Worm (Caenorhabditis elegans) whole organism, late embryonic: ENCODE results near the gene npax-1.

Source experiments
- C38D4.7 ChIP-seq: fragments of 200-800 bp; sonication (Bioruptor generic); optimal IDR thresholded peaks from 2 replicates; lab custom pipeline; 2018; ENCODE audit warnings: mild to moderate bottlenecking, missing genetic modification characterization, moderate library complexity, missing compliant biosample characterization
- F13H6.1 ChIP-seq: sonication (generic microtip); optimal IDR thresholded peaks from 2 replicates; lab custom pipeline; 2016; ENCODE audit warnings: missing genetic modification characterization, missing compliant biosample characterization
- K02D7.2 ChIP-seq: sonication (generic microtip); optimal IDR thresholded peaks from 2 replicates; lab custom pipeline; 2017; ENCODE audit warnings: mild to moderate bottlenecking, missing genetic modification characterization, missing compliant biosample characterization
- T23F11.4 ChIP-seq: fragments of 200-800 bp; sonication (Bioruptor generic); optimal IDR thresholded peaks from 2 replicates; lab custom pipeline; 2018; ENCODE audit warnings: mild to moderate bottlenecking, missing genetic modification characterization, missing compliant biosample characterization
- Y22D7AL.16 ChIP-seq: sonication (generic microtip); optimal IDR thresholded peaks from 2 replicates; lab custom pipeline; 2016; ENCODE audit warnings: missing genetic modification characterization, missing compliant biosample characterization
- ama-1 ChIP-seq: fragments of 150-350 bp; optimal IDR thresholded peaks from 2 replicates; lab custom pipeline; 2014
- ceh-14 ChIP-seq: sonication (generic microtip); optimal IDR thresholded peaks from 2 replicates; lab custom pipeline; 2016; ENCODE audit warnings: missing genotype, missing genetic modification characterization, missing compliant biosample characterization
- ceh-19 ChIP-seq: fragments of 200-800 bp; sonication (Bioruptor generic); optimal IDR thresholded peaks from 2 replicates; lab custom pipeline; 2018; ENCODE audit warnings: mild to moderate bottlenecking, missing genetic modification characterization, missing compliant biosample characterization
- ceh-24 ChIP-seq: sonication (generic microtip); optimal IDR thresholded peaks from 2 replicates; lab custom pipeline; 2016; ENCODE audit warnings: mild to moderate bottlenecking, missing genetic modification characterization, missing compliant biosample characterization
- ceh-30 ChIP-seq: fragments of 150-350 bp; optimal IDR thresholded peaks from 2 replicates; lab custom pipeline; 2014; ENCODE audit warnings: missing biosample characterization, missing genetic modification characterization
- ceh-34 ChIP-seq: sonication (generic microtip); optimal IDR thresholded peaks from 2 replicates; lab custom pipeline; 2016; ENCODE audit warnings: mild to moderate bottlenecking, missing genetic modification characterization, missing compliant biosample characterization
- ceh-6 ChIP-seq: fragments of 200-800 bp; sonication (Bioruptor generic); optimal IDR thresholded peaks from 2 replicates; lab custom pipeline; 2018; ENCODE audit warnings: mild to moderate bottlenecking, missing genetic modification characterization, missing compliant biosample characterization
- ceh-9 ChIP-seq: sonication (generic microtip); optimal IDR thresholded peaks from 2 replicates; lab custom pipeline; 2016; ENCODE audit warnings: mild to moderate bottlenecking, missing genetic modification characterization, inconsistent platforms, missing compliant biosample characterization
- che-1 ChIP-seq: sonication (generic microtip); optimal IDR thresholded peaks from 2 replicates; lab custom pipeline; 2016; ENCODE audit warnings: mild to moderate bottlenecking, missing genetic modification characterization, missing compliant biosample characterization
- elt-2 ChIP-seq: sonication (generic microtip); optimal IDR thresholded peaks from 2 replicates; lab custom pipeline; 2016; ENCODE audit warnings: missing genetic modification reagents, missing genetic modification characterization, missing compliant biosample characterization
- elt-4 ChIP-seq: sonication (generic microtip); optimal IDR thresholded peaks from 2 replicates; lab custom pipeline; 2016; ENCODE audit warnings: missing genetic modification characterization, missing compliant biosample characterization
- eyg-1 ChIP-seq: sonication (generic microtip); optimal IDR thresholded peaks from 2 replicates; lab custom pipeline; 2016; ENCODE audit warnings: missing genotype, missing genetic modification characterization, missing compliant biosample characterization
- fax-1 ChIP-seq: sonication (generic microtip); optimal IDR thresholded peaks from 2 replicates; lab custom pipeline; 2016; ENCODE audit warnings: missing genotype, missing genetic modification characterization, missing compliant biosample characterization
- hlh-13 ChIP-seq: fragments of 200-800 bp; sonication (Bioruptor generic); optimal IDR thresholded peaks from 2 replicates; lab custom pipeline; 2018; ENCODE audit warnings: mild to moderate bottlenecking, missing genetic modification characterization, missing compliant biosample characterization
- hlh-30 ChIP-seq: sonication (generic microtip); optimal IDR thresholded peaks from 2 replicates; lab custom pipeline; 2017; ENCODE audit warnings: antibody characterized with exemption, missing genetic modification characterization, missing compliant biosample characterization; ENCODE audit not compliant: insufficient read depth
- lim-6 ChIP-seq: sonication (generic microtip); optimal IDR thresholded peaks from 2 replicates; lab custom pipeline; 2016; ENCODE audit warnings: missing genetic modification characterization, missing compliant biosample characterization
- madf-2 ChIP-seq: sonication (generic microtip); optimal IDR thresholded peaks from 2 replicates; lab custom pipeline; 2017; ENCODE audit warnings: missing genetic modification characterization, missing compliant biosample characterization
- nhr-232 ChIP-seq: sonication (generic microtip); optimal IDR thresholded peaks from 2 replicates; lab custom pipeline; 2016; ENCODE audit warnings: missing genetic modification characterization, missing compliant biosample characterization
- odd-2 ChIP-seq: sonication (generic microtip); optimal IDR thresholded peaks from 2 replicates; lab custom pipeline; 2017; ENCODE audit warnings: antibody characterized with exemption, mild to moderate bottlenecking, missing genetic modification characterization, missing compliant biosample characterization
- pag-3 ChIP-seq: sonication (generic microtip); optimal IDR thresholded peaks from 2 replicates; lab custom pipeline; 2016; ENCODE audit warnings: missing compliant biosample characterization, missing genetic modification characterization, borderline replicate concordance
- pha-4 ChIP-seq: fragments of 150-350 bp; optimal IDR thresholded peaks from 2 replicates; lab custom pipeline; 2018; ENCODE audit warnings: missing biosample characterization, missing genetic modification reagents, missing genetic modification characterization
- pqm-1 ChIP-seq: sonication (generic microtip); optimal IDR thresholded peaks from 2 replicates; lab custom pipeline; 2016; ENCODE audit warnings: missing genetic modification characterization, missing compliant biosample characterization
- pros-1 ChIP-seq: fragments of 150-350 bp; optimal IDR thresholded peaks from 2 replicates; lab custom pipeline; 2014; ENCODE audit warnings: missing biosample characterization, missing genetic modification reagents, missing genetic modification characterization
- rnt-1 ChIP-seq: sonication (generic microtip); optimal IDR thresholded peaks from 2 replicates; lab custom pipeline; 2016; ENCODE audit warnings: missing genetic modification characterization, missing compliant biosample characterization
- sdc-2 ChIP-seq: sonication (generic microtip); optimal IDR thresholded peaks from 2 replicates; lab custom pipeline; 2016; ENCODE audit warnings: missing genotype, missing genetic modification characterization, missing compliant biosample characterization
- sox-2 ChIP-seq: fragments of 200-800 bp; sonication (Bioruptor generic); IDR thresholded peaks from 2 replicates; pipeline ENCODE4 v1.3.6; 2022; ENCODE audit warnings: missing genetic modification reagents, missing genetic modification characterization, missing compliant biosample characterization
- tbx-2 ChIP-seq: sonication (generic microtip); optimal IDR thresholded peaks from 2 replicates; lab custom pipeline; 2016; ENCODE audit warnings: missing genetic modification characterization, missing compliant biosample characterization
- tbx-7 ChIP-seq: sonication (generic microtip); optimal IDR thresholded peaks from 2 replicates; lab custom pipeline; 2016; ENCODE audit warnings: missing genotype, missing genetic modification characterization, missing compliant biosample characterization
- unc-3 ChIP-seq, 2 experiments: fragments of 200-800 bp in 1 of 2; sonication (Bioruptor generic) in 1 of 2; sonication (generic microtip) in 1 of 2; conservative IDR thresholded peaks in 1 of 2; optimal IDR thresholded peaks in 1 of 2; 2 replicates each; pipeline versions ENCODE4 v1.3.6 to Lab custom; 2016 to 2022; ENCODE audit warnings: missing compliant biosample characterization in 2 of 2, missing genetic modification characterization in 2 of 2, missing genetic modification reagents in 1 of 2
- unc-42 ChIP-seq: sonication (generic microtip); optimal IDR thresholded peaks from 2 replicates; lab custom pipeline; 2016; ENCODE audit warnings: missing genotype, missing genetic modification characterization, missing compliant biosample characterization
- unc-55 ChIP-seq: sonication (generic microtip); optimal IDR thresholded peaks from 2 replicates; lab custom pipeline; 2017; ENCODE audit warnings: missing biosample characterization, missing genetic modification reagents, missing genetic modification characterization
- ztf-16 ChIP-seq: sonication (generic microtip); optimal IDR thresholded peaks from 2 replicates; lab custom pipeline; 2017; ENCODE audit warnings: missing genetic modification characterization, missing compliant biosample characterization

Gene npax-1

DNA sequence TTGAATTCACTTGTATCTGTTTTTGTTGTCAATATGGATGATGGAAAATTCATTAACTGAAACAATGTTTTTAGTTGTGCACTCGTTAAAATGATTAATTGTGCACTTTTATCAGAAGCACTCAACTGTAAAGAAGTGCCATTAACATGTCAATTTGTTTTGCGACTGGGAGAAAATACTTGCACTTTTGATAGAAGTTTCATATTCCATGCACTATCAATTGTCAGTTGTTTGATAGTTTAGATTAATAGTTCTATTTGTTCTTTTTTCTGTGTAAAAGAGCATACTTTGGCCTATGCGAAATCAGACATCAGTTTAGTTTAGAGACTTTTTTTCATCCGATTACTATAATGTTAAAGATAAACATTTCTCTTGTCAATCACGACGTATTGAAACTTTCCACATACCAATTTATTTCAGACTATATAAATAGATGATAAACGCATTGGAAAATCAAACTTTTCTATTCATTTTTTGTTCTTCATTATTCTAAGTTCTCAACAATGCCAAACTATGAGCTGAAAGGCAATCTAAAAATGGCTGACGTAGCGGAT is 41.1 kb downstream of the npax-1 start, which contains the start of gene C30G12.2:
Gene C30G12.2 (plus strand): TSS at position 504 of the 554 bp plus-strand sequence.
- TF ChIP-seq ceh-30 (tag; lab: Kevin White, UChicago) (no peak), ceh-34 (tag; lab: Kevin White, UChicago) (no peak), lim-6 (tag; lab: Kevin White, UChicago) (no peak), ceh-9 (no peak), che-1 (no peak), Y22D7AL.16 (no peak), pag-3 (tag; lab: Kevin White, UChicago) (no peak), C38D4.7 (GFP tag; lab: Kevin White, UChicago) (no peak), rnt-1 (tag; lab: Kevin White, UChicago) (no peak), nhr-232 (tag; lab: Kevin White, UChicago) (no peak), fax-1 (no peak), unc-3 (GFP tag; conservative IDR thresholded peaks at IDR 0.05; lab: Robert Waterston, UW) (no peak), unc-3 (tag; optimal IDR thresholded peaks at IDR 0.05; lab: Kevin White, UChicago) (no peak), F13H6.1 (tag; lab: Kevin White, UChicago) (no peak), pqm-1 (tag; lab: Kevin White, UChicago) (no peak), unc-42 (tag; lab: Kevin White, UChicago) (no peak), odd-2 (tag; lab: Kevin White, UChicago) (no peak), ceh-14 (tag; lab: Kevin White, UChicago) (no peak), tbx-7 (tag; lab: Kevin White, UChicago) (no peak)
- TF ChIP-seq, all 69 proteins: peak for 0

DNA sequence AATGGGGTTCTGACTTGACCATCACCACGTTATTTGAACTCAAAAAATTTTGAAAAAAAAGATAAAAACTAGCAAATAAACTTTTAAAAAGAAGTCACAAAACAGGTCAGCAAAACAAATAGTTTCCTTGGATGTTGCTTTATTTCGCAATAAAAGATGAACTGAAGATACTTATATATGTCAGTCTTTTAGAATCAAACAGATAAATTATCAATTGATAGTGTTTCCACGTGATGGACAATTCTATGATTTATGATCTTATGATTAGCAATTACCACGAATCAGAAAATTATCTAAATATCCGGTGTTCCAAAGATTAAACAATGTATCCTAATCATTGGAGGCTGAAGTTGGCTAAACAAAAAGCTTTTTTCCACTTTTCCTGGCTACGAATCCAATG is 43.4 kb downstream of the npax-1 start:
- TF ChIP-seq elt-2 (tag; lab: Kevin White, UChicago) (no peak), ceh-24 (no peak), eyg-1 (tag; lab: Kevin White, UChicago) (no peak), ztf-16 (tag; lab: Kevin White, UChicago) (no peak), unc-42 (tag; lab: Kevin White, UChicago) (no peak), sdc-2 (no peak), T23F11.4 (GFP tag; lab: Kevin White, UChicago) (no peak)
- TF ChIP-seq, all 69 proteins: peak for 0

DNA sequence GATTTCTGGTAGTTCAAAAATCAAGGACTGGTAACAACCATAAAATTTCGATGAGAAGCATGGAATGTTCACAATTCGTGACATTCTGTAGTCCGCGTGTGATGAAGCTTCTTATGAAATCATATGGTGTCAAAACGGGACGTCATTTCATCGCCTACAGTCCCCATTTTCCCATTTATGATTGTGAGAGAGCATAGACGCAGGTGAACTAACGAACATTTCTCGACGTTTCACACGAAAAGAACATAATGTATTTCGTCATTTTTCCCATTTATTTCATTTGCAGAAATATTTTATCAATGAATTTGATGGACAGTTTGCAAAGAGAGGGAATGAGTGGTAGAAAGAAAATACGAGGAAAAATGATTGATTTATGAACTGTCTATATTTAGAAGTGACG is 44.0 kb downstream of the npax-1 start:
- TF ChIP-seq unc-55 (GFP tag; lab: Kevin White, UChicago) (peak; percentile 10), sdc-2 (no peak)

DNA sequence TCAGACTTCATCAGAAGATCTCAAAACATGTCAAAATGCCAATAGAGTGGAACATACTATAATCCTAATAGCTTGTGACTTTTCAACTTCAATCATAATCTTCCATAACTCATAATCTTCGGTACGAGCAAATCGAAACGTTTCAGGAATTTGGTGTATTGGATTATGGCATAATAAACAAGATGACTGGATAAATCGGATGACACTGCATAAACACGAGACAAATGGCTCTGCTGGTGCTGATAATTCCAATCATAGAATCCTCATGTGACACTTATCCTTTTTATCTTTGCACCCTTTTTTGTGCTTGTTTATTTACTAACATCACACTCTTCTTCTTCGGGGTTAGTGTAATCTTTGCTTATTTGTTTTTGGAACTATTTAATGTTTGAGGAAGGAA is 48.1 kb downstream of the npax-1 start:
- no peak for TF ChIP-seq pros-1
- TF ChIP-seq sox-2 (GFP tag; lab: Robert Waterston, UW), result no peak
- no peak for TF ChIP-seq che-1
- no peak for TF ChIP-seq ceh-6 (GFP tag; lab: Kevin White, UChicago)
- TF ChIP-seq elt-4 (tag; lab: Kevin White, UChicago), result no peak
- TF ChIP-seq pha-4 (tag; lab: Kevin White, UChicago), result no peak
- TF ChIP-seq ztf-16 (tag; lab: Kevin White, UChicago), result no peak
- TF ChIP-seq sdc-2, result no peak
- TF ChIP-seq nhr-232 (tag; lab: Kevin White, UChicago), result no peak
- no peak for TF ChIP-seq pag-3 (tag; lab: Kevin White, UChicago)
- TF ChIP-seq ama-1 (lab: Kevin White, UChicago), result no peak
- no peak for TF ChIP-seq unc-42 (tag; lab: Kevin White, UChicago)
- no peak for TF ChIP-seq madf-2 (tag; lab: Kevin White, UChicago)
- no peak for TF ChIP-seq hlh-13 (GFP tag; lab: Kevin White, UChicago)
- TF ChIP-seq K02D7.2, result no peak
- TF ChIP-seq, all 69 proteins: peak for 0

DNA sequence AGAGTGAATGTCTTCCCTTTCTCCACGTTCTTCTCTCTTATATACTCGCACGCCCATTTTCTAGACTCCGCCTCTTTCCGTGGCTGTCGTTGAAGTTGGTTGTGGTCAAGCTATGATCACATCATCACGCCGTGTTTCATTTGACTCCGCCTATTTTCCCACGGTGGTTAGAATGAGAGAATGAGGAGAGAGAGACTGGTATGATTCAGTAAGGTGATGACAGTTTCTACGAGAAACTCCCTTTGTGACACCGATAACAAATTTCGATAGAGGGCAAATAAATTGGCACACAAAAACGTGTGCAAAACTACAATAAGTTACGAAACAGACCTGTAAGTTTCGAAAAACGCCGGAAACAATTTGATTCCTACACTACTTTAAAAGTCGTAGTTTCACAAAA is 50.5 kb downstream of the npax-1 start:
- no peak for TF ChIP-seq hlh-30 (tag; lab: Kevin White, UChicago)
- TF ChIP-seq ceh-30 (tag; lab: Kevin White, UChicago), result no peak
- no peak for TF ChIP-seq ceh-19 (GFP tag; lab: Kevin White, UChicago)
- TF ChIP-seq eyg-1 (tag; lab: Kevin White, UChicago), result no peak
- TF ChIP-seq nhr-232 (tag; lab: Kevin White, UChicago), result no peak
- TF ChIP-seq tbx-2 (tag; lab: Kevin White, UChicago), result no peak
- no peak for TF ChIP-seq madf-2 (tag; lab: Kevin White, UChicago)
- no peak for TF ChIP-seq ceh-14 (tag; lab: Kevin White, UChicago)
